Worm (Caenorhabditis elegans) whole organism, mixed stage, embryonic: ENCODE data around the gene srj-6.

Source experiments
- elt-3 ChIP-seq: fragments of 150-350 bp; optimal IDR thresholded peaks from 2 replicates; lab custom pipeline; 2014; ENCODE audit warnings: missing biosample characterization, missing genetic modification characterization
- flh-1 ChIP-seq: fragments of 200-800 bp; sonication (Bioruptor generic); optimal IDR thresholded peaks from 2 replicates; lab custom pipeline; 2018; ENCODE audit warnings: mild to moderate bottlenecking, missing genetic modification characterization, moderate library complexity, missing compliant biosample characterization
- ham-2 ChIP-seq: fragments of 200-800 bp; sonication (Bioruptor generic); optimal IDR thresholded peaks from 2 replicates; lab custom pipeline; 2018; ENCODE audit warnings: mild to moderate bottlenecking, missing genetic modification characterization, missing compliant biosample characterization
- hlh-1 ChIP-seq: fragments of 150-350 bp; optimal IDR thresholded peaks from 2 replicates; lab custom pipeline; 2014; ENCODE audit warnings: missing biosample characterization, missing genetic modification reagents, missing genetic modification characterization
- nhr-237 ChIP-seq: fragments of 150-350 bp; optimal IDR thresholded peaks from 2 replicates; lab custom pipeline; 2014; ENCODE audit warnings: missing biosample characterization, missing genetic modification characterization
- nhr-76 ChIP-seq: sonication (generic microtip); optimal IDR thresholded peaks from 2 replicates; lab custom pipeline; 2017; ENCODE audit warnings: missing biosample characterization, missing genetic modification characterization
- unc-39 ChIP-seq: fragments of 150-350 bp; optimal IDR thresholded peaks from 2 replicates; lab custom pipeline; 2014; ENCODE audit warnings: missing biosample characterization, missing genetic modification characterization
- unc-62 ChIP-seq: fragments of 150-350 bp; optimal IDR thresholded peaks from 2 replicates; lab custom pipeline; 2014; ENCODE audit warnings: missing biosample characterization, missing genetic modification reagents, missing genetic modification characterization

ce11 chrV:667459-667858 lies 13.2 kb upstream of the srj-6 start, which contains the start of gene nhr-180:
- TF ChIP-seq unc-62 (GFP tag; lab: Kevin White, UChicago) (no peak), hlh-1 (tag; lab: Kevin White, UChicago) (no peak), elt-3 (tag; lab: Kevin White, UChicago) (no peak), flh-1 (GFP tag; lab: Kevin White, UChicago) (no peak), unc-39 (tag; lab: Kevin White, UChicago) (no peak), ham-2 (GFP tag; lab: Kevin White, UChicago) (no peak), nhr-76 (tag; lab: Kevin White, UChicago) (no peak), nhr-237 (tag; lab: Kevin White, UChicago) (no peak)
